Worm (Caenorhabditis elegans): ENCODE results near the gene F25E5.16.

F25E5.16 gene

ce11 chrV:7465509-7465908 is 27.4 kb downstream of the F25E5.16 start, which contains the start of gene F25E5.1 (continued):
- TF ChIP-seq hif-1 (tag; optimal IDR thresholded peaks at IDR 0.05) (no peak), ztf-7 (tag; optimal IDR thresholded peaks at IDR 0.05) (no peak), hlh-30 (tag; optimal IDR thresholded peaks at IDR 0.05; ENCODE audit: insufficient read depth) (peak; percentile 63), zip-11 (GFP tag; IDR thresholded peaks at IDR 0.05) (no peak), unc-62 (GFP tag; optimal IDR thresholded peaks at IDR 0.05 in 1 of 2) (peak in 1 of 2 experiments; percentile 93), unc-62 (tag; optimal IDR thresholded peaks at IDR 0.05) (no peak), nhr-237 (tag; optimal IDR thresholded peaks at IDR 0.05) (no peak), F44E2.7 (GFP tag; IDR thresholded peaks at IDR 0.05) (no peak), zip-2 (tag; optimal IDR thresholded peaks at IDR 0.05) (no peak), duxl-1 (tag; optimal IDR thresholded peaks at IDR 0.05; ENCODE audit: poor library complexity) (no peak), tag-97 (GFP tag; IDR thresholded peaks at IDR 0.05) (no peak), attf-4 (tag; optimal IDR thresholded peaks at IDR 0.05) (no peak), T20F7.1 (GFP tag; optimal IDR thresholded peaks at IDR 0.05) (no peak), madf-5 (GFP tag; IDR thresholded peaks at IDR 0.05) (no peak), ctbp-1 (GFP tag; IDR thresholded peaks at IDR 0.05) (no peak), R02D3.7 (tag; optimal IDR thresholded peaks at IDR 0.05) (no peak), ceh-82 (tag; optimal IDR thresholded peaks at IDR 0.05) (no peak), daf-19 (GFP tag; conservative IDR thresholded peaks at IDR 0.05) (no peak), fkh-10 (GFP tag; optimal IDR thresholded peaks at IDR 0.05) (no peak), daf-12 (tag; optimal IDR thresholded peaks at IDR 0.05) (no peak), ZK337.2 (GFP tag; IDR thresholded peaks at IDR 0.05) (0 out of 2 replicates have a peak, but pooled peaks have one; percentile 10), cey-2 (tag; optimal IDR thresholded peaks at IDR 0.05; ENCODE audit: borderline replicate concordance, insufficient read depth) (no peak), tra-1 (GFP tag; IDR thresholded peaks at IDR 0.05) (no peak), lin-13 (GFP tag; optimal IDR thresholded peaks at IDR 0.05) (no peak), Y105C5A.15 (GFP tag; IDR thresholded peaks at IDR 0.05) (no peak), nhr-6 (tag; optimal IDR thresholded peaks at IDR 0.05) (peak; percentile 70), dmd-9 (GFP tag; IDR thresholded peaks at IDR 0.05) (peak; percentile 75; the same call in 1 of the 2 replicates), nhr-76 (tag; optimal IDR thresholded peaks at IDR 0.05) (no peak)

ce11 chrV:7472815-7473214 is 34.7 kb downstream of the F25E5.16 start, which contains the start of gene str-28:
str-28 (minus strand) TSS chrV:7472915.
- TF ChIP-seq D1046.2 (GFP tag; IDR thresholded peaks at IDR 0.05) = no peak
- no peak for TF ChIP-seq nhr-237 (tag; optimal IDR thresholded peaks at IDR 0.05)
- TF ChIP-seq spr-3 (GFP tag; optimal IDR thresholded peaks at IDR 0.05) = no peak
- no peak for TF ChIP-seq sdz-12 (GFP tag; optimal IDR thresholded peaks at IDR 0.05)
- no peak for TF ChIP-seq daf-19 (GFP tag; conservative IDR thresholded peaks at IDR 0.05)

ce11 chrV:7476766-7477165 is 38.7 kb downstream of the F25E5.16 start, which contains the start of gene srh-125:
srh-125 (minus strand) TSS chrV:7476866.
- no peak for TF ChIP-seq zip-11 (GFP tag; IDR thresholded peaks at IDR 0.05)
- no peak for TF ChIP-seq F37D6.2 (tag; optimal IDR thresholded peaks at IDR 0.05)
- no peak for TF ChIP-seq fkh-10 (GFP tag; optimal IDR thresholded peaks at IDR 0.05)
- TF ChIP-seq F10B5.3 (tag; optimal IDR thresholded peaks at IDR 0.05) = no peak
- TF ChIP-seq Y105C5A.15 (GFP tag; IDR thresholded peaks at IDR 0.05) = no peak
- no peak for TF ChIP-seq nhr-42 (GFP tag; IDR thresholded peaks at IDR 0.05)
- no peak for TF ChIP-seq ceh-20 (GFP tag; IDR thresholded peaks at IDR 0.05)
- TF ChIP-seq ctbp-1 (GFP tag; IDR thresholded peaks at IDR 0.05) = no peak
- TF ChIP-seq jun-1 (tag; optimal IDR thresholded peaks at IDR 0.05) = no peak
- no peak for TF ChIP-seq hlh-30 (tag; optimal IDR thresholded peaks at IDR 0.05; ENCODE audit: insufficient read depth)
- no peak for TF ChIP-seq lir-3 (tag; optimal IDR thresholded peaks at IDR 0.05)
- TF ChIP-seq attf-4 (tag; optimal IDR thresholded peaks at IDR 0.05) = no peak
- TF ChIP-seq unc-130 (GFP tag; optimal IDR thresholded peaks at IDR 0.05) = no peak
- no peak for TF ChIP-seq ama-1 (optimal IDR thresholded peaks at IDR 0.05)

Data from whole organism, L4 larva.